Worm (Caenorhabditis elegans): ENCODE data around the gene emc-5.
"Not testable (repeated sequence)": the region's sequence is repeated elsewhere in the genome, so short reads cannot be mapped to it uniquely, and the experiment has no call there.

The emc-5 gene

DNA sequence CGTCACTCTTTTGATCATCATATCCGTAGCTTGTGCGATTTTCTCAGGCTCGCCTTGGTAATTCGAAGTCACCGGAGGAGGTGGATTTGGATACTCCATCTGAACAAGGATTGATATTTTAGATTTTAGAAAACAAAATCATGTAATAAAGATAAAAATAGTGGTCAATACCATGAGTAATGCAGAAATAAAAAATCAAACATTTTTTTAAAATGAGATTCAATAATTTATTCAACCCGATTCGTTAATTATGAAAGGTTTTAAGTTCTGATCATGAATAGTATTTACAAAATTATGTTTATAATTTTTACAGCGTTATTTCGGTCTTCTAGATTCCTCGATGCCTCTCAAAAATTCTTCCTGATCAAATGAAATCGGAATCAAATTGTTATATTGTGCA lies 37.1 kb downstream of the emc-5 start, which contains the start of gene mdt-8:
Gene mdt-8, minus strand, starts transcription at position 101 of the 400 bp plus-strand sequence.
- TF ChIP-seq ceh-62 (tag; optimal IDR thresholded peaks at IDR 0.05): no peak
- no peak for TF ChIP-seq hif-1 (tag; optimal IDR thresholded peaks at IDR 0.05)
- no peak for TF ChIP-seq nhr-111 (GFP tag; optimal IDR thresholded peaks at IDR 0.05)
- TF ChIP-seq nhr-102 (tag; optimal IDR thresholded peaks at IDR 0.05): no peak
- no peak for TF ChIP-seq lin-39 (tag; optimal IDR thresholded peaks at IDR 0.05)

DNA sequence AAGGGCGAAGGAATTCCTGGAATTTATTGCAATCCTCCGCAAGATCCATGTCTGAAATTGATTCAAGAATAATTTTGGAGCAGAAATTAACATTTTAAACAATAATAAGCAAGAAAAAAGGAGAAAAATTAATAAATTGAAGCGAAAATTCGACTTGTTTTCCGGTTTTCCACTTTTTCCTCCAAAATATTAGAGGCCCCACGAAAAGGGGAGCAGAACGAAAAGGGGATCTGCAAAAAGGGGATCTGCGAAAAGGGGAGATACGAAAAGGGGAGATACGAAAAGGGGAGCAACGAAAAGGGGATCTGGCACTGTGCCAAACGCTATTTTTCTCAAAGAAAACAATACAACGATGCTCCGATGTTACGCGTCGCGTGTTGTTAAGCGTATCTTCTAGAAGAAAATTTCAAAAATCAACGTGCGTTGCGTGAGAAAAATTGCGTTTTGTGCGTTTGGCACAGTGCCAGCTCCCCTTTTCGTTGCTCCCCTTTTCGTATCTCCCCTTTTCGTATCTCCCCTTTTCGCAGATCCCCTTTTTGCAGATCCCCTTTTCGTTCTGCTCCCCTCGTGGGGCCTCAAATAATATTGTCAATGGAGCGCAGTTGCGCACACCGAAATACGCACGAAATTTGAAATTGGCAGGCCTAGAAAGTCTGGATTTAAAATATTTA lies 38.0 kb downstream of the emc-5 start, which contains the start of gene Y62F5A.12:
Gene Y62F5A.12, minus strand, starts transcription at position 51 of the 671 bp plus-strand sequence.
- peak; percentile 52 for TF ChIP-seq nhr-28 (tag; optimal IDR thresholded peaks at IDR 0.05)
- peak in 1 of 2 experiments; percentile 93 for TF ChIP-seq hif-1 (tag; optimal IDR thresholded peaks at IDR 0.05)
- TF ChIP-seq F37D6.2 (tag; optimal IDR thresholded peaks at IDR 0.05): peak; percentile 79
- TF ChIP-seq ctbp-1 (GFP tag; IDR thresholded peaks at IDR 0.05): peak; percentile 94
- peak in 1 of 2 experiments; percentile 66 for TF ChIP-seq unc-62 (GFP tag; optimal IDR thresholded peaks at IDR 0.05 in 1 of 2)
- not testable (repeated sequence) for TF ChIP-seq unc-62, pha-4 (tag; optimal IDR thresholded peaks at IDR 0.05)
- peak; percentile 93 for TF ChIP-seq arid-1 (GFP tag; conservative IDR thresholded peaks at IDR 0.05)
- TF ChIP-seq mdl-1 (tag; optimal IDR thresholded peaks at IDR 0.05): peak; percentile 32 to 38
- peak; percentile 39 for TF ChIP-seq lin-15B (tag; optimal IDR thresholded peaks at IDR 0.05)
- peak; percentile 99 for TF ChIP-seq mes-2 (tag; optimal IDR thresholded peaks at IDR 0.05; ENCODE audit: poor library complexity, severe bottlenecking)
- TF ChIP-seq hmg-1.1 (GFP tag; IDR thresholded peaks at IDR 0.05): peak; percentile 93
- TF ChIP-seq snpc-1.2 (GFP tag; IDR thresholded peaks at IDR 0.05): peak; percentile 82
- peak; percentile 59 for TF ChIP-seq dve-1 (tag; optimal IDR thresholded peaks at IDR 0.05; ENCODE audit: insufficient read depth)
- peak; percentile 96 for TF ChIP-seq madf-9 (GFP tag; conservative IDR thresholded peaks at IDR 0.05)
- peak; percentile 60 for TF ChIP-seq sdz-12 (GFP tag; optimal IDR thresholded peaks at IDR 0.05)
- TF ChIP-seq Y48G9A.11 (GFP tag; IDR thresholded peaks at IDR 0.05): peak; percentile 93
- peak; percentile 94; the same call in 1 of the 2 replicates for TF ChIP-seq nhr-42 (GFP tag; IDR thresholded peaks at IDR 0.05)
- peak; percentile 99 for TF ChIP-seq ceh-44 (GFP tag; IDR thresholded peaks at IDR 0.05)
- TF ChIP-seq php-3 (GFP tag; IDR thresholded peaks at IDR 0.05): peak; percentile 77
- peak; percentile 93 for TF ChIP-seq D1046.2 (GFP tag; IDR thresholded peaks at IDR 0.05)
- peak; percentile 91 to 97 for TF ChIP-seq madf-5 (GFP tag; IDR thresholded peaks at IDR 0.05)
- TF ChIP-seq lin-29 (GFP tag; IDR thresholded peaks at IDR 0.05): peak; percentile 55; the same call in 1 of the 2 replicates
- TF ChIP-seq tra-1 (GFP tag; IDR thresholded peaks at IDR 0.05): peak; percentile 95
- TF ChIP-seq mdt-29 (GFP tag; IDR thresholded peaks at IDR 0.05): peak; percentile 85
- peak; percentile 98 for TF ChIP-seq dmd-9 (GFP tag; IDR thresholded peaks at IDR 0.05)
- peak; percentile 89 for TF ChIP-seq rbr-2 (tag; optimal IDR thresholded peaks at IDR 0.05)
- TF ChIP-seq nhr-11 (tag; optimal IDR thresholded peaks at IDR 0.05): peak; percentile 68
- TF ChIP-seq Y105C5A.15 (GFP tag; IDR thresholded peaks at IDR 0.05): peak; percentile 70; the same call in 1 of the 2 replicates
- peak; percentile 96 for TF ChIP-seq pha-4 (GFP tag; IDR thresholded peaks at IDR 0.05)
- peak; percentile 44 for TF ChIP-seq lir-3 (tag; optimal IDR thresholded peaks at IDR 0.05)
- TF ChIP-seq F49E8.2 (tag; optimal IDR thresholded peaks at IDR 0.05; ENCODE audit: borderline replicate concordance): peak; percentile 27
- TF ChIP-seq nhr-102 (tag; optimal IDR thresholded peaks at IDR 0.05): peak; percentile 66
- TF ChIP-seq ceh-20 (GFP tag; IDR thresholded peaks at IDR 0.05): peak; percentile 95
- TF ChIP-seq unc-130 (GFP tag; optimal IDR thresholded peaks at IDR 0.05): peak; percentile 84
- peak; percentile 88; the same call in 1 of the 2 replicates for TF ChIP-seq tag-97 (GFP tag; IDR thresholded peaks at IDR 0.05)
- TF ChIP-seq lin-1 (GFP tag; IDR thresholded peaks at IDR 0.05): peak; percentile 85; the same call in 1 of the 2 replicates
- TF ChIP-seq fkh-10 (GFP tag; optimal IDR thresholded peaks at IDR 0.05): peak; percentile 51
- TF ChIP-seq zfp-2 (tag; optimal IDR thresholded peaks at IDR 0.05): peak; percentile 50
- peak; percentile 99 for TF ChIP-seq ZK337.2 (GFP tag; IDR thresholded peaks at IDR 0.05)
- peak; percentile 96 for TF ChIP-seq vab-7 (GFP tag; IDR thresholded peaks at IDR 0.05)
- peak; percentile 93 for TF ChIP-seq egl-43 (GFP tag; IDR thresholded peaks at IDR 0.05)
- peak; percentile 77 for TF ChIP-seq dpl-1 (GFP tag; optimal IDR thresholded peaks at IDR 0.05)
